Fruit fly (Drosophila melanogaster) whole organism, wandering third instar larva: Measurements from ENCODE around the gene CG33912.

ENCODE experiments used
- GATAd ChIP-seq: sonication (Bioruptor generic); optimal IDR thresholded peaks from 2 replicates; lab custom pipeline; 2016; ENCODE audit warnings: missing biosample characterization, missing genetic modification characterization
- HLH106 ChIP-seq: fragments of 200-800 bp; optimal IDR thresholded peaks from 3 replicates; lab custom pipeline; 2019; ENCODE audit warnings: missing biosample characterization, mild to moderate bottlenecking, missing genetic modification characterization, moderate library complexity
- Mio ChIP-seq: sonication (Bioruptor generic); optimal IDR thresholded peaks from 2 replicates; lab custom pipeline; 2016; ENCODE audit warnings: missing biosample characterization, missing genetic modification characterization
- Sp1 ChIP-seq: fragments of 200-800 bp; sonication (Bioruptor generic); optimal IDR thresholded peaks from 3 replicates; lab custom pipeline; 2019; ENCODE audit warnings: missing biosample characterization, mild to moderate bottlenecking, missing genetic modification characterization, moderate library complexity
- lola ChIP-seq: fragments of >200 bp; optimal IDR thresholded peaks from 2 replicates; lab custom pipeline; 2017; ENCODE audit warnings: missing biosample characterization, missing genetic modification characterization
- psq ChIP-seq: fragments of 200-800 bp; sonication (Bioruptor generic); optimal IDR thresholded peaks from 3 replicates; lab custom pipeline; 2017; ENCODE audit warnings: missing biosample characterization, mild to moderate bottlenecking, missing genetic modification characterization, moderate library complexity
- sv ChIP-seq: fragments of 200-800 bp; sonication (Bioruptor generic); optimal IDR thresholded peaks from 3 replicates; lab custom pipeline; 2016; ENCODE audit warnings: missing biosample characterization, missing genetic modification characterization

dm6 chr3L:20798325-20798846 is 42.9 kb upstream of the CG33912 start, which contains the start of the genes CG3698 and tzn:
- TF ChIP-seq Sp1 (GFP tag; lab: Kevin White, UChicago) (peak; percentile 85), sv (GFP tag; lab: Kevin White, UChicago) (peak; percentile 78), Mio (no peak), psq (GFP tag; lab: Kevin White, UChicago) (peak; percentile 70), GATAd (GFP tag; lab: Kevin White, UChicago) (no peak), HLH106 (tag; lab: Kevin White, UChicago) (peak; percentile 85), lola (no peak)
